Worm (Caenorhabditis elegans): ENCODE data around the gene col-12.

col-12 gene

DNA sequence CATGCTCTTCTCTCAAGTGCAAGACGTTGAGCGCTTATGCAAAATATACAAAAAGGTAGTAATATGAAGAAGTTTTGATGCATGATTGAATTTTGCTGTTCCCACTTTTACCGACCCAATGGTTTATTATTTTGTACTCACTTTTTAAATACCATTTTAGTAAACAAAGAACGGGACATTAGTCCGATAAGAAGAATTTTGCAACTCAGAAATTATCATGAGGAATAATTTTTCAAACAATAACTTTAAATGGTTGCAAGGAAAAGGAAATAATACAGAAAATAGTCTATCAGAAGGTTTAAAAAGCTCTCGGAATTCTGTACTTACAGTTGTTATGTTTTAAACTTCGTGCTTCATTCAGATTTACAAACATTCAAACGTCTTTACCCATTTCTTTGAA, 10.4 kb downstream of the col-12 start, which contains the start of gene F15H10.9:
Gene F15H10.9 (minus strand): TSS at position 101 of the 400 bp plus-strand sequence.
- TF ChIP-seq F23B12.7 (tag; optimal IDR thresholded peaks at IDR 0.05; ENCODE audit: insufficient read depth) (no peak), sea-2 (GFP tag; IDR thresholded peaks at IDR 0.05) (no peak), cebp-2 (GFP tag; IDR thresholded peaks at IDR 0.05) (no peak), nhr-90 (tag; optimal IDR thresholded peaks at IDR 0.05) (no peak), ets-4 (GFP tag; optimal IDR thresholded peaks at IDR 0.05) (no peak), hlh-26 (GFP tag; conservative IDR thresholded peaks at IDR 0.05) (no peak), lsy-27 (tag; optimal IDR thresholded peaks at IDR 0.05; ENCODE audit: borderline replicate concordance, insufficient read depth) (no peak), lag-1 (GFP tag; IDR thresholded peaks at IDR 0.05) (no peak), F39B2.1 (GFP tag; IDR thresholded peaks at IDR 0.05) (no peak), attf-3 (GFP tag; conservative IDR thresholded peaks at IDR 0.05) (no peak), F57A8.1 (GFP tag; optimal IDR thresholded peaks at IDR 0.05) (no peak), F37B4.10 (GFP tag; IDR thresholded peaks at IDR 0.05) (no peak), nfya-1 (tag; optimal IDR thresholded peaks at IDR 0.05; ENCODE audit: borderline replicate concordance, insufficient read depth) (no peak), egl-18 (GFP tag; IDR thresholded peaks at IDR 0.05) (no peak)

DNA sequence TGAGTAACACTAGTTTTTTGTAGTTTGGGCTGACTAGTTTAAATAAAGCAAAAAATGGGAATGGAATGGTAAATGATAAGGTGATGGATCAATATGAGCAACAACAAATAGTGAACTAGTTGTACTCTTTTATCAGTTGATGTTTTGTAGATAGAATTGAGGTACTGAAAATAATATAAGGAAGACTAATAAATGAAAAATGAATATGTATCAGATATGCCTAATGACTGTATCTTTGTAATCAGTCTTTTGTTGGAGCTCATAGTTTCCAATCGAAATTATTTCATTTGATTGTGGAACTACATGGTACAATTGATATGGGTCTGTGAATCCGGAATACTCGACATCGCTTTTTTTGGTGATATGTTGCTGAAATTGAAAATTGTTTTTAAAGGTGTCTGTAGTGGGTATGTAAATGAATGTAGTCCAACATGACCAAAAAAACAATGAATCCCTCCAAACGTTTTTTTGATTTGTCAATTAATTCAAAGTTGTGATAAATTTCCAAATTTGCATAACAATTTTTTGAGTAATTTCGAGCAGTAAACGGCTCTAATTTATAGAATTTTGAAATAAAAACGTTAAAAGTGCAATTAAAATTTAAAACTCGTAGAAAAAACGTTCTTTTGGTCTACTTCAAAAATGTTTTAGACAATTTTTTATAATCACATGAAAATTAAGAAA, 14.8 kb downstream of the col-12 start, which contains the start of gene F15H10.12:
Gene F15H10.12 (minus strand): TSS at position 51 of the 684 bp plus-strand sequence.
- no peak for TF ChIP-seq ztf-25 (GFP tag; IDR thresholded peaks at IDR 0.05)

DNA sequence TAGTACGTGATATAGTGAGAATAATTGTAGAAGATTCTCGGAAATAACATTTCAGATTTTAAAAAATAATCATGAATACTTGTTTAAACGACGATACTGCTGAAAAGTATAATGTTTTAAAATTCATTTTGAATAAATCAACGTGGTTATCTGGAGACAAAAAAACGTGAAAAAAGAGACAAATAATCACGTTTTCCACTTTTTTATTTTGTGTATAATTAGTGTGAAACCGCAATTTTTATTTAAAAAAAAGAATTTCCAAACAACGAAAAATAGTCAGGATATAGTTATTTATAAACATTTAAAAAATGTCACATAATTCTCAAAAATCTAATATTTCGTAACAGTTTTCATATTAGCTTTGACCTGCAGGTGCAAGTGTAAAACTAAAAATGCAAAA, 18.7 kb downstream of the col-12 start, which contains the start of gene F15H10.7:
Gene F15H10.7 (minus strand): TSS at position 101 of the 400 bp plus-strand sequence.
- TF ChIP-seq let-526 (GFP tag; IDR thresholded peaks at IDR 0.05) (no peak), ztf-25 (GFP tag; IDR thresholded peaks at IDR 0.05) (no peak), T26A5.8 (tag; optimal IDR thresholded peaks at IDR 0.05) (no peak), F52B5.7 (tag; optimal IDR thresholded peaks at IDR 0.05) (no peak), nfya-1 (tag; optimal IDR thresholded peaks at IDR 0.05; ENCODE audit: borderline replicate concordance, insufficient read depth) (no peak), pha-4 (tag; optimal IDR thresholded peaks at IDR 0.05) (no peak)

DNA sequence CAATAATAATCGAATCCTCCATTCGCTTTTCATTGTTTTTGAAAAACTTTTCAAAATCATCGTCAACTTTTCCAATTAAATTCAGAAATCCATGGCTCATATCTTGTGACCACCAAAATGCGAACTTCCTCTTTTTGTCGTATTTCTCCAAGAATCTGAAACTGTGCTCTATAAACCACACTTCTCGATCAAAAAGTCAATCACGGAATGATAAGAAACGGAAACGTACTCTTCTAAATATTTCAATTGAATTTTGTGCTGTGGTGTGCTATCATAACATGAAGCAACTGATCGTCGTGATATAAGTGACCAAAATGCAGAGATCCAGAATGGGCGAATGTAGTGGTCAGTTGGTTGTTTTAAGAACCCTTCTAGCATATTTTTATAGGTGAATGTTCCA, 20.3 kb downstream of the col-12 start:
- TF ChIP-seq Y67H2A.10 (GFP tag; conservative IDR thresholded peaks at IDR 0.05) = no peak
- peak; percentile 74 for TF ChIP-seq nhr-80 (tag; optimal IDR thresholded peaks at IDR 0.05)

DNA sequence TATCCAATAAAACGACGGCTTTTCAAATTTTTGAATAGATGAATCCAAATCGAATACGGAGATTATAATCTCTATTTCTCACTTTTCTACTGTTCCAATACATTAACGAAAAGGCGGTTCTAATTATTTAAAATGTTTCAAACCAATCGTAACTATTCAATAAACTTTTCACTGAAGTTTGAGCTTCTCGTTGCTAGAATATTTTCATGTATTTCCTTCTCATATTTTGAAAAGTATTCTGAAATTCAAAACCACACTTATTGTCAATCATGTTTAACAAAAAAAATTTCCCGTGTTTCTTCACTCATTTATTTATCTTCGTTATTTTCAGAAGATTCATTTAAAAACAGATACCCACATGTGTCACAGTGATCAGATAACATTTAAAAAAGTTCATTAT, 22.2 kb downstream of the col-12 start, which contains the start of gene F15H10.8:
Gene F15H10.8 (minus strand): TSS at position 101 of the 400 bp plus-strand sequence.
- TF ChIP-seq fkh-3 (tag; optimal IDR thresholded peaks at IDR 0.05) (no peak), lir-1 (GFP tag; conservative IDR thresholded peaks at IDR 0.05) (no peak), mcd-1 (GFP tag; IDR thresholded peaks at IDR 0.05) (no peak), let-607 (tag; optimal IDR thresholded peaks at IDR 0.05) (no peak), sptf-2 (GFP tag; optimal IDR thresholded peaks at IDR 0.05) (no peak), nhr-120 (GFP tag; IDR thresholded peaks at IDR 0.05) (no peak), let-526 (GFP tag; IDR thresholded peaks at IDR 0.05) (no peak), cebp-2 (GFP tag; IDR thresholded peaks at IDR 0.05) (no peak), mel-28 (tag; optimal IDR thresholded peaks at IDR 0.05; ENCODE audit: borderline replicate concordance) (no peak), attf-3 (GFP tag; conservative IDR thresholded peaks at IDR 0.05) (no peak)

DNA sequence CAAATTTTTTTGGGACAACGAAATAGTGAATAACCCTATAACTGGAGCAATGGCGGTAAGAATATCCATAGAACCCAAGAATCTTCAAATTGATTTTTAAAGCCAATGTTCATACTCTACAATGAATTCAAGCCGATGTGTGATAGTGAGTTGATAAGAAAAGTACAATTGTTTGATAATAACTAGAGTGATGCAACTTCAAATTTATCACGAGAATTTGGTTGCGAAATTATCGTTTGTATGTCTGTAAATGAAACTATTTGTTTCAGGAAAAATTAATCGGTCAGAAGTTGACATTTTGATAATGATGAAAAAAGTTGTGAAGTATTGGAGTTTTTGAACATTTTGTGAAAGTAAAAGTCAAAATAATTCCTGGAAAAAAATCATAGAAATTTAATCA, 25.7 kb downstream of the col-12 start:
- TF ChIP-seq madf-6 (GFP tag; IDR thresholded peaks at IDR 0.05) (no peak), egrh-3 (GFP tag; IDR thresholded peaks at IDR 0.05) (no peak), nhr-80 (tag; optimal IDR thresholded peaks at IDR 0.05) (peak; percentile 93), ets-4 (GFP tag; optimal IDR thresholded peaks at IDR 0.05) (peak; percentile 32), bed-2 (GFP tag; IDR thresholded peaks at IDR 0.05) (no peak), zim-3 (tag; optimal IDR thresholded peaks at IDR 0.05) (no peak), snpc-3.4 (tag; optimal IDR thresholded peaks at IDR 0.05) (no peak), tbx-9 (tag; optimal IDR thresholded peaks at IDR 0.05; ENCODE audit: borderline replicate concordance) (no peak), him-1 (tag; optimal IDR thresholded peaks at IDR 0.05) (no peak), cebp-1 (GFP tag; IDR thresholded peaks at IDR 0.05) (peak; percentile 84), cebp-1 (tag; optimal IDR thresholded peaks at IDR 0.05) (peak; percentile 86), rpc-1 (optimal IDR thresholded peaks at IDR 0.05) (no peak), rpc-1 (tag; optimal IDR thresholded peaks at IDR 0.05) (no peak)

Measured in whole organism, young adult.